Worm (Caenorhabditis elegans) whole organism, late embryonic: ENCODE measurements around the gene R31.2.

Experiments
- C08G9.2 ChIP-seq: sonication (generic microtip); optimal IDR thresholded peaks from 2 replicates; lab custom pipeline; 2016; ENCODE audit warnings: mild to moderate bottlenecking, missing genetic modification characterization, moderate library complexity, missing compliant biosample characterization
- C38D4.7 ChIP-seq: fragments of 200-800 bp; sonication (Bioruptor generic); optimal IDR thresholded peaks from 2 replicates; lab custom pipeline; 2018; ENCODE audit warnings: mild to moderate bottlenecking, missing genetic modification characterization, moderate library complexity, missing compliant biosample characterization
- K02D7.2 ChIP-seq: sonication (generic microtip); optimal IDR thresholded peaks from 2 replicates; lab custom pipeline; 2017; ENCODE audit warnings: mild to moderate bottlenecking, missing genetic modification characterization, missing compliant biosample characterization
- K09A11.1 ChIP-seq: sonication (generic microtip); optimal IDR thresholded peaks from 2 replicates; lab custom pipeline; 2017; ENCODE audit warnings: antibody characterized with exemption, mild to moderate bottlenecking, missing genetic modification characterization, missing compliant biosample characterization; ENCODE audit not compliant: insufficient read depth
- Y22D7AL.16 ChIP-seq: sonication (generic microtip); optimal IDR thresholded peaks from 2 replicates; lab custom pipeline; 2016; ENCODE audit warnings: missing genetic modification characterization, missing compliant biosample characterization
- ama-1 ChIP-seq: fragments of 150-350 bp; optimal IDR thresholded peaks from 2 replicates; lab custom pipeline; 2014
- ceh-14 ChIP-seq: sonication (generic microtip); optimal IDR thresholded peaks from 2 replicates; lab custom pipeline; 2016; ENCODE audit warnings: missing genotype, missing genetic modification characterization, missing compliant biosample characterization
- ceh-19 ChIP-seq: fragments of 200-800 bp; sonication (Bioruptor generic); optimal IDR thresholded peaks from 2 replicates; lab custom pipeline; 2018; ENCODE audit warnings: mild to moderate bottlenecking, missing genetic modification characterization, missing compliant biosample characterization
- ceh-24 ChIP-seq: sonication (generic microtip); optimal IDR thresholded peaks from 2 replicates; lab custom pipeline; 2016; ENCODE audit warnings: mild to moderate bottlenecking, missing genetic modification characterization, missing compliant biosample characterization
- ceh-30 ChIP-seq: fragments of 150-350 bp; optimal IDR thresholded peaks from 2 replicates; lab custom pipeline; 2014; ENCODE audit warnings: missing biosample characterization, missing genetic modification characterization
- ceh-31 ChIP-seq: sonication (generic microtip); optimal IDR thresholded peaks from 2 replicates; lab custom pipeline; 2016; ENCODE audit warnings: missing genetic modification characterization, missing compliant biosample characterization
- ceh-34 ChIP-seq: sonication (generic microtip); optimal IDR thresholded peaks from 2 replicates; lab custom pipeline; 2016; ENCODE audit warnings: mild to moderate bottlenecking, missing genetic modification characterization, missing compliant biosample characterization
- ceh-9 ChIP-seq: sonication (generic microtip); optimal IDR thresholded peaks from 2 replicates; lab custom pipeline; 2016; ENCODE audit warnings: mild to moderate bottlenecking, missing genetic modification characterization, inconsistent platforms, missing compliant biosample characterization
- dve-1 ChIP-seq: sonication (generic microtip); optimal IDR thresholded peaks from 2 replicates; lab custom pipeline; 2017; ENCODE audit warnings: antibody characterized with exemption, mild to moderate bottlenecking, missing genetic modification characterization, missing compliant biosample characterization
- elt-2 ChIP-seq: sonication (generic microtip); optimal IDR thresholded peaks from 2 replicates; lab custom pipeline; 2016; ENCODE audit warnings: missing genetic modification reagents, missing genetic modification characterization, missing compliant biosample characterization
- elt-4 ChIP-seq: sonication (generic microtip); optimal IDR thresholded peaks from 2 replicates; lab custom pipeline; 2016; ENCODE audit warnings: missing genetic modification characterization, missing compliant biosample characterization
- eyg-1 ChIP-seq: sonication (generic microtip); optimal IDR thresholded peaks from 2 replicates; lab custom pipeline; 2016; ENCODE audit warnings: missing genotype, missing genetic modification characterization, missing compliant biosample characterization
- fkh-6 ChIP-seq: sonication (generic microtip); optimal IDR thresholded peaks from 2 replicates; lab custom pipeline; 2016; ENCODE audit warnings: missing genetic modification characterization, missing compliant biosample characterization
- gmeb-2 ChIP-seq: sonication (generic microtip); optimal IDR thresholded peaks from 2 replicates; lab custom pipeline; 2016; ENCODE audit warnings: missing genetic modification characterization, inconsistent platforms, missing compliant biosample characterization
- hlh-30 ChIP-seq: sonication (generic microtip); optimal IDR thresholded peaks from 2 replicates; lab custom pipeline; 2017; ENCODE audit warnings: antibody characterized with exemption, missing genetic modification characterization, missing compliant biosample characterization; ENCODE audit not compliant: insufficient read depth
- hlh-8 ChIP-seq: sonication (generic microtip); optimal IDR thresholded peaks from 2 replicates; lab custom pipeline; 2016; ENCODE audit warnings: missing genotype, missing genetic modification characterization, missing compliant biosample characterization
- lim-6 ChIP-seq: sonication (generic microtip); optimal IDR thresholded peaks from 2 replicates; lab custom pipeline; 2016; ENCODE audit warnings: missing genetic modification characterization, missing compliant biosample characterization
- lin-11 ChIP-seq: fragments of 200-800 bp; sonication (Bioruptor generic); optimal IDR thresholded peaks from 2 replicates; lab custom pipeline; 2018; ENCODE audit warnings: mild to moderate bottlenecking, missing genetic modification characterization, missing compliant biosample characterization
- mec-3 ChIP-seq: sonication (generic microtip); optimal IDR thresholded peaks from 2 replicates; lab custom pipeline; 2016; ENCODE audit warnings: borderline replicate concordance, missing genetic modification characterization, missing compliant biosample characterization
- npax-4 ChIP-seq: sonication (generic microtip); optimal IDR thresholded peaks from 2 replicates; lab custom pipeline; 2016; ENCODE audit warnings: missing genetic modification characterization, missing compliant biosample characterization
- odd-2 ChIP-seq: sonication (generic microtip); optimal IDR thresholded peaks from 2 replicates; lab custom pipeline; 2017; ENCODE audit warnings: antibody characterized with exemption, mild to moderate bottlenecking, missing genetic modification characterization, missing compliant biosample characterization
- pag-3 ChIP-seq: sonication (generic microtip); optimal IDR thresholded peaks from 2 replicates; lab custom pipeline; 2016; ENCODE audit warnings: missing compliant biosample characterization, missing genetic modification characterization, borderline replicate concordance
- pha-2 ChIP-seq: sonication (generic microtip); optimal IDR thresholded peaks from 2 replicates; lab custom pipeline; 2017; ENCODE audit warnings: mild to moderate bottlenecking, missing genetic modification characterization, missing compliant biosample characterization
- pha-4 ChIP-seq: fragments of 150-350 bp; optimal IDR thresholded peaks from 2 replicates; lab custom pipeline; 2018; ENCODE audit warnings: missing biosample characterization, missing genetic modification reagents, missing genetic modification characterization
- pqm-1 ChIP-seq: sonication (generic microtip); optimal IDR thresholded peaks from 2 replicates; lab custom pipeline; 2016; ENCODE audit warnings: missing genetic modification characterization, missing compliant biosample characterization
- pros-1 ChIP-seq: fragments of 150-350 bp; optimal IDR thresholded peaks from 2 replicates; lab custom pipeline; 2014; ENCODE audit warnings: missing biosample characterization, missing genetic modification reagents, missing genetic modification characterization
- syd-9 ChIP-seq: sonication (generic microtip); optimal IDR thresholded peaks from 2 replicates; lab custom pipeline; 2016; ENCODE audit warnings: mild to moderate bottlenecking, missing genetic modification characterization, moderate library complexity, missing compliant biosample characterization
- tbx-2 ChIP-seq: sonication (generic microtip); optimal IDR thresholded peaks from 2 replicates; lab custom pipeline; 2016; ENCODE audit warnings: missing genetic modification characterization, missing compliant biosample characterization
- tbx-7 ChIP-seq: sonication (generic microtip); optimal IDR thresholded peaks from 2 replicates; lab custom pipeline; 2016; ENCODE audit warnings: missing genotype, missing genetic modification characterization, missing compliant biosample characterization
- ttx-3 ChIP-seq: sonication (generic microtip); optimal IDR thresholded peaks from 2 replicates; lab custom pipeline; 2016; ENCODE audit warnings: missing genetic modification reagents, missing genetic modification characterization, missing compliant biosample characterization
- unc-42 ChIP-seq: sonication (generic microtip); optimal IDR thresholded peaks from 2 replicates; lab custom pipeline; 2016; ENCODE audit warnings: missing genotype, missing genetic modification characterization, missing compliant biosample characterization
- unc-55 ChIP-seq: sonication (generic microtip); optimal IDR thresholded peaks from 2 replicates; lab custom pipeline; 2017; ENCODE audit warnings: missing biosample characterization, missing genetic modification reagents, missing genetic modification characterization
- unc-86 ChIP-seq: sonication (generic microtip); optimal IDR thresholded peaks from 2 replicates; lab custom pipeline; 2016; ENCODE audit warnings: missing genetic modification characterization, missing compliant biosample characterization
- zip-5 ChIP-seq: sonication (generic microtip); optimal IDR thresholded peaks from 2 replicates; lab custom pipeline; 2016; ENCODE audit warnings: missing genetic modification characterization, missing compliant biosample characterization

R31.2 gene

ce11 chrV:11943737-11944136 is 26.4 kb downstream of the R31.2 start:
- TF ChIP-seq pag-3 (tag; lab: Kevin White, UChicago), result no peak
- no peak for TF ChIP-seq zip-5 (tag; lab: Kevin White, UChicago)
- no peak for TF ChIP-seq ceh-34 (tag; lab: Kevin White, UChicago)
- TF ChIP-seq npax-4 (tag; lab: Kevin White, UChicago), result no peak
- no peak for TF ChIP-seq tbx-2 (tag; lab: Kevin White, UChicago)
- no peak for TF ChIP-seq mec-3
- no peak for TF ChIP-seq ceh-19
- no peak for TF ChIP-seq ceh-24 (tag; lab: Kevin White, UChicago)
- TF ChIP-seq eyg-1 (tag; lab: Kevin White, UChicago), result no peak
- TF ChIP-seq pha-4 (tag; lab: Kevin White, UChicago), result no peak
- TF ChIP-seq hlh-30, result no peak
- TF ChIP-seq Y22D7AL.16 (tag; lab: Kevin White, UChicago), result no peak
- no peak for TF ChIP-seq lim-6 (tag; lab: Kevin White, UChicago)
- no peak for TF ChIP-seq unc-86

DNA sequence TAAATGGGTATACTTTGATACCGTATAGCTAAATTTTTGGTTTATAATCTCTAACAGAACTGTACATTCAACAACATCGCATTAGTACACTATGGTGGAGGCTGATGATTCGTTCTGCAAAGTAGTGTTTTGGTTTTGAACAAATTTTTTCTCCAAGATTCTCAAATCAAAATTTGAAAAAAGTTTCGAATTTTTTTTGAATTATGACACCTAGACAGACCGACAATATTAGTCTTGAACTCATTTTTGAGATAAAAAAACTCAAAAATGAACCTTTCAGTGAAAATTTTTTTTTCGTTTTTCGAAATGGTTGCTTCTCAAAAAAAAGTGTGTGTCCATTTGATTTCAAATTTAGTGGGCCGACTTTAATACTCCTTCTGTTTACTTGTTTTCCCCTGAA is 28.1 kb downstream of the R31.2 start:
- TF ChIP-seq C08G9.2 (no peak), pag-3 (tag; lab: Kevin White, UChicago) (no peak), pha-4 (tag; lab: Kevin White, UChicago) (no peak), hlh-8 (tag; lab: Kevin White, UChicago) (no peak), fkh-6 (tag; lab: Kevin White, UChicago) (no peak), ceh-34 (tag; lab: Kevin White, UChicago) (no peak), gmeb-2 (tag; lab: Kevin White, UChicago) (no peak), unc-55 (no peak), hlh-30 (no peak), unc-42 (no peak), K09A11.1 (tag; lab: Kevin White, UChicago) (no peak), ttx-3 (tag; lab: Kevin White, UChicago) (no peak), odd-2 (tag; lab: Kevin White, UChicago) (no peak), ceh-31 (tag; lab: Kevin White, UChicago) (no peak), ama-1 (lab: Kevin White, UChicago) (no peak), pqm-1 (tag; lab: Kevin White, UChicago) (no peak), lin-11 (no peak), eyg-1 (tag; lab: Kevin White, UChicago) (no peak), tbx-7 (tag; lab: Kevin White, UChicago) (no peak)

DNA sequence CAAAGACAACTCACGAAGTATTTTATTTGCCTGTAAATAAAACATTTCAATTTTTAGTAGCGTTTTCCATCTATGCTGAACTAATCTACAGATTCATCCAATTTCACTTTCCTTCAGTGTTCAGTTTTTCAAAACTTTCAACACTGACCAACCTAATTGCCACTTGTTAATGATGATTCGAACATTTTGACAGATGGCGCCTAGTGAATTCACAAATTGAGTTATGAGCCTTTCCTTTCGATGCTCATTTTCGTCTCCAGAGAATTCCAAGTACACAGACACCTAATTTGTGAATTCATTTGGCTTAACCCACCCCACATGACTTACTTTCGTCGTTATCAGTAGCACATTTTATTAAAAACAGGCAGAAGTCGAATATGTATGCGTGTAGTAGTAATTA is 29.4 kb downstream of the R31.2 start:
- no peak for TF ChIP-seq K09A11.1 (tag; lab: Kevin White, UChicago)
- TF ChIP-seq unc-42, result peak; percentile 53

ce11 chrV:11947414-11947954 is 30.1 kb downstream of the R31.2 start:
- peak; percentile 86 for TF ChIP-seq unc-55
- TF ChIP-seq ceh-14 (tag; lab: Kevin White, UChicago), result no peak
- no peak for TF ChIP-seq ceh-34 (tag; lab: Kevin White, UChicago)
- no peak for TF ChIP-seq hlh-30

DNA sequence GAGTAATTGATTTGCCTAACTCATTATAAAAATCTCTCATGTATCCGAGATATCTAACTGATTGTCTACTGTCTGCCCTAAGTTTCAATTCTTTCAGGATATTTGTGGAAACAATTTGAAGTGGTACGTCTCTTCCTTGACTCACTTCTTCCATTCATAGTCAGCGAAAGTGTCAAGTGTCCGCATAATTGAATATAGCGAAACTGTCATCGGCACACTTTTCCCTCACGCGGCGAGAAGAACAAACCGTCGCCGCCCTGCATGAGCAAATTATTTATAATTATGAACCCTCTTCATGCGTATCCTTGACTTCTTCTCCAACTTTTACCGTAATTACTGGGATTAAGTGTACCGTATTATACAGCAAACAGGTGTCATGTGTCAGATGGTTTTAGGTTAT is 31.2 kb downstream of the R31.2 start:
- TF ChIP-seq ceh-30 (tag; lab: Kevin White, UChicago), result no peak
- no peak for TF ChIP-seq syd-9 (tag; lab: Kevin White, UChicago)
- TF ChIP-seq dve-1 (tag; lab: Kevin White, UChicago), result no peak
- no peak for TF ChIP-seq elt-4 (tag; lab: Kevin White, UChicago)
- TF ChIP-seq pha-2 (tag; lab: Kevin White, UChicago), result no peak
- peak; percentile 48 for TF ChIP-seq unc-42
- no peak for TF ChIP-seq pros-1 (tag; lab: Kevin White, UChicago)
- no peak for TF ChIP-seq C08G9.2
- no peak for TF ChIP-seq K02D7.2 (tag; lab: Kevin White, UChicago)
- TF ChIP-seq hlh-30, result no peak
- no peak for TF ChIP-seq ceh-9 (tag; lab: Kevin White, UChicago)
- TF ChIP-seq ceh-31 (tag; lab: Kevin White, UChicago), result peak; percentile 18
- TF ChIP-seq C38D4.7, result no peak
- no peak for TF ChIP-seq zip-5 (tag; lab: Kevin White, UChicago)
- no peak for TF ChIP-seq elt-2 (tag; lab: Kevin White, UChicago)
- TF ChIP-seq ceh-19, result no peak
